Fruit fly (Drosophila melanogaster) whole organism, embryonic: ENCODE data around the gene spn-F.

Experiments
- Atf6 ChIP-seq: fragments of 200-800 bp; sonication (Bioruptor generic); IDR thresholded peaks from 2 replicates; pipeline ENCODE4 v1.3.6; 2022; ENCODE audit warnings: missing biosample characterization, missing genetic modification characterization
- CG10979 ChIP-seq: fragments of 200-800 bp; sonication (Bioruptor generic); optimal IDR thresholded peaks from 2 replicates; lab custom pipeline; 2018; ENCODE audit warnings: missing biosample characterization, mild to moderate bottlenecking, missing genetic modification characterization, moderate library complexity
- CG12769 ChIP-seq: fragments of 200-800 bp; sonication (Bioruptor generic); optimal IDR thresholded peaks from 2 replicates; lab custom pipeline; 2019; ENCODE audit warnings: missing biosample characterization, mild to moderate bottlenecking, missing genetic modification characterization, moderate library complexity
- CG13287 ChIP-seq: fragments of 200-800 bp; sonication (Bioruptor generic); IDR thresholded peaks from 2 replicates; pipeline ENCODE4 v1.3.6; 2022; ENCODE audit warnings: missing biosample characterization, missing genetic modification characterization; ENCODE audit not compliant: partially characterized antibody
- CG13624 ChIP-seq: fragments of 200-800 bp; sonication (Bioruptor generic); optimal IDR thresholded peaks from 2 replicates; lab custom pipeline; 2016; ENCODE audit warnings: missing biosample characterization, missing genetic modification characterization
- CG17912 ChIP-seq: fragments of 200-800 bp; sonication (Bioruptor generic); optimal IDR thresholded peaks from 2 replicates; lab custom pipeline; 2018; ENCODE audit warnings: missing biosample characterization, mild to moderate bottlenecking, missing genetic modification characterization
- CG18764 ChIP-seq: fragments of 200-800 bp; sonication (Bioruptor generic); optimal IDR thresholded peaks from 3 replicates; lab custom pipeline; 2016; ENCODE audit warnings: missing biosample characterization, missing genetic modification characterization
- CG3407 ChIP-seq: fragments of 200-800 bp; sonication (Bioruptor generic); optimal IDR thresholded peaks from 2 replicates; lab custom pipeline; 2018; ENCODE audit warnings: missing biosample characterization, mild to moderate bottlenecking, missing genetic modification characterization
- CG34224 ChIP-seq: fragments of 200-800 bp; sonication (Bioruptor generic); IDR thresholded peaks from 3 replicates; pipeline ENCODE4 v1.3.6; 2022; ENCODE audit warnings: missing biosample characterization, missing genetic modification characterization; ENCODE audit not compliant: partially characterized antibody
- CG3847 ChIP-seq: fragments of 200-800 bp; sonication (Bioruptor generic); IDR thresholded peaks from 2 replicates; pipeline ENCODE4 v1.3.6; 2022; ENCODE audit warnings: missing biosample characterization, missing genetic modification characterization
- CG4282 ChIP-seq: fragments of 200-800 bp; sonication (Bioruptor generic); optimal IDR thresholded peaks from 2 replicates; lab custom pipeline; 2016; ENCODE audit warnings: missing biosample characterization, missing genetic modification characterization
- CG4360 ChIP-seq: fragments of 200-800 bp; sonication (Bioruptor generic); IDR thresholded peaks from 2 replicates; pipeline ENCODE4 v1.3.6; 2022; ENCODE audit warnings: missing biosample characterization, missing genetic modification characterization
- CG7372 ChIP-seq: fragments of 200-800 bp; sonication (Bioruptor generic); IDR thresholded peaks from 2 replicates; pipeline ENCODE4 v1.3.6; 2022; ENCODE audit warnings: missing biosample characterization, missing genetic modification characterization
- CG7928 ChIP-seq: fragments of 200-800 bp; sonication (Bioruptor generic); optimal IDR thresholded peaks from 2 replicates; lab custom pipeline; 2017; ENCODE audit warnings: missing biosample characterization, mild to moderate bottlenecking, missing genetic modification characterization
- CG8281 ChIP-seq: fragments of 200-800 bp; sonication (Bioruptor generic); optimal IDR thresholded peaks from 2 replicates; lab custom pipeline; 2018; ENCODE audit warnings: missing biosample characterization, mild to moderate bottlenecking, missing genetic modification characterization, moderate library complexity
- CG9876 ChIP-seq: fragments of 200-800 bp; sonication (Bioruptor generic); optimal IDR thresholded peaks from 2 replicates; lab custom pipeline; 2016; ENCODE audit warnings: missing biosample characterization, missing genetic modification characterization
- Dll ChIP-seq: fragments of 200-800 bp; sonication (Bioruptor generic); IDR thresholded peaks from 4 replicates; pipeline ENCODE4 v1.3.6; 2022; ENCODE audit warnings: missing biosample characterization, missing genetic modification characterization; ENCODE audit not compliant: partially characterized antibody
- E2f1 ChIP-seq: fragments of 200-800 bp; sonication (Bioruptor generic); IDR thresholded peaks from 2 replicates; pipeline ENCODE4 v1.3.6; 2022; ENCODE audit warnings: missing biosample characterization, missing genetic modification characterization
- Hr39 ChIP-seq: fragments of >200 bp; optimal IDR thresholded peaks from 2 replicates; lab custom pipeline; 2017
- Kr ChIP-seq: fragments of 200-800 bp; sonication (Bioruptor generic); optimal IDR thresholded peaks from 2 replicates; lab custom pipeline; 2017; ENCODE audit warnings: missing biosample characterization, mild to moderate bottlenecking, missing genetic modification characterization
- Lim3 ChIP-seq: fragments of 200-800 bp; sonication (Bioruptor generic); IDR thresholded peaks from 2 replicates; pipeline ENCODE4 v1.3.6; 2022; ENCODE audit warnings: missing biosample characterization, missing genetic modification characterization
- Meics ChIP-seq: fragments of 200-800 bp; sonication (Bioruptor generic); optimal IDR thresholded peaks from 2 replicates; lab custom pipeline; 2017; ENCODE audit warnings: missing biosample characterization, mild to moderate bottlenecking, missing genetic modification characterization
- Mes4 ChIP-seq: fragments of 200-800 bp; sonication (Bioruptor generic); optimal IDR thresholded peaks from 2 replicates; lab custom pipeline; 2016; ENCODE audit warnings: missing biosample characterization, missing genetic modification characterization
- Oaz ChIP-seq: fragments of 200-800 bp; sonication (Bioruptor generic); IDR thresholded peaks from 2 replicates; pipeline ENCODE4 v1.3.6; 2022; ENCODE audit warnings: missing biosample characterization, missing genetic modification characterization
- Scr ChIP-seq: fragments of 200-800 bp; sonication (Bioruptor generic); IDR thresholded peaks from 2 replicates; pipeline ENCODE4 v1.3.6; 2022; ENCODE audit warnings: missing biosample characterization, missing genetic modification characterization; ENCODE audit not compliant: partially characterized antibody
- Tbp ChIP-seq: fragments of >200 bp; optimal IDR thresholded peaks from 2 replicates; lab custom pipeline; 2018; ENCODE audit warnings: missing biosample characterization, missing genetic modification characterization
- bcd ChIP-seq: fragments of 200-800 bp; sonication (Bioruptor generic); optimal IDR thresholded peaks from 2 replicates; lab custom pipeline; 2017; ENCODE audit warnings: missing biosample characterization, mild to moderate bottlenecking, missing genetic modification characterization
- btn ChIP-seq: fragments of 200-800 bp; sonication (Bioruptor generic); optimal IDR thresholded peaks from 2 replicates; lab custom pipeline; 2016; ENCODE audit warnings: missing biosample characterization, missing genetic modification characterization
- cg ChIP-seq: fragments of 200-800 bp; sonication (Bioruptor generic); optimal IDR thresholded peaks from 3 replicates; lab custom pipeline; 2019; ENCODE audit warnings: missing biosample characterization, mild to moderate bottlenecking, missing genetic modification characterization, moderate library complexity
- chif ChIP-seq, 2 experiments: fragments of 200-800 bp; sonication (Bioruptor generic); optimal IDR thresholded peaks; 3 replicates each; lab custom pipeline; 2016; ENCODE audit warnings: missing biosample characterization in 2 of 2, missing genetic modification characterization in 2 of 2
- chm ChIP-seq: fragments of 200-800 bp; sonication (Bioruptor generic); IDR thresholded peaks from 2 replicates; pipeline ENCODE4 v1.3.6; 2022; ENCODE audit warnings: missing biosample characterization, missing genetic modification characterization
- croc ChIP-seq: fragments of 200-800 bp; sonication (Bioruptor generic); conservative IDR thresholded peaks from 3 replicates; pipeline ENCODE4 v1.3.6; 2022; ENCODE audit warnings: missing biosample characterization, missing genetic modification characterization
- crol ChIP-seq: fragments of 200-800 bp; sonication (Bioruptor generic); IDR thresholded peaks from 2 replicates; pipeline ENCODE4 v1.3.6; 2022; ENCODE audit warnings: missing biosample characterization, missing genetic modification characterization
- dimm ChIP-seq: fragments of 200-800 bp; sonication (Bioruptor generic); IDR thresholded peaks from 2 replicates; pipeline ENCODE4 v1.3.6; 2022; ENCODE audit warnings: missing biosample characterization, missing genetic modification characterization
- dmrt11E ChIP-seq: fragments of 200-800 bp; sonication (Bioruptor generic); optimal IDR thresholded peaks from 3 replicates; lab custom pipeline; 2018; ENCODE audit warnings: missing biosample characterization, mild to moderate bottlenecking, missing genetic modification characterization, moderate library complexity
- emc ChIP-seq: fragments of 200-800 bp; sonication (Bioruptor generic); optimal IDR thresholded peaks from 2 replicates; lab custom pipeline; 2016; ENCODE audit warnings: missing biosample characterization, missing genetic modification characterization
- exex ChIP-seq: fragments of 200-800 bp; sonication (Bioruptor generic); optimal IDR thresholded peaks from 4 replicates; lab custom pipeline; 2018; ENCODE audit warnings: missing biosample characterization, mild to moderate bottlenecking, missing genetic modification characterization, moderate library complexity
- gem ChIP-seq: fragments of 200-800 bp; sonication (Bioruptor generic); optimal IDR thresholded peaks from 2 replicates; lab custom pipeline; 2019; ENCODE audit warnings: missing biosample characterization, mild to moderate bottlenecking, missing genetic modification characterization, moderate library complexity
- inv ChIP-seq: fragments of 200-800 bp; sonication (Bioruptor generic); IDR thresholded peaks from 2 replicates; pipeline ENCODE4 v1.3.6; 2022; ENCODE audit warnings: missing biosample characterization, missing genetic modification characterization; ENCODE audit not compliant: partially characterized antibody
- jumu ChIP-seq: fragments of 200-800 bp; sonication (Bioruptor generic); optimal IDR thresholded peaks from 3 replicates; lab custom pipeline; 2016; ENCODE audit warnings: missing biosample characterization, missing genetic modification characterization
- pan ChIP-seq, 4 experiments: fragments of >200 bp in 3 of 4; fragments of 200-800 bp in 1 of 4; sonication (Bioruptor generic) in 1 of 4; optimal IDR thresholded peaks in 3 of 4; IDR thresholded peaks in 1 of 4; 2 replicates each; pipeline versions ENCODE4 v1.3.6 to Lab custom; 2017 to 2022; ENCODE audit warnings: missing biosample characterization in 2 of 4, missing genetic modification characterization in 2 of 4, mixed read lengths in 1 of 4
- pnt ChIP-seq: fragments of 200-800 bp; sonication (Bioruptor generic); optimal IDR thresholded peaks from 3 replicates; lab custom pipeline; 2016; ENCODE audit warnings: missing biosample characterization, missing genetic modification characterization
- row ChIP-seq: fragments of 200-800 bp; sonication (Bioruptor generic); IDR thresholded peaks from 3 replicates; pipeline ENCODE4 v1.3.6; 2022; ENCODE audit warnings: missing biosample characterization, missing genetic modification characterization
- slp2 ChIP-seq: fragments of 200-800 bp; sonication (Bioruptor generic); optimal IDR thresholded peaks from 2 replicates; lab custom pipeline; 2016; ENCODE audit warnings: missing biosample characterization, missing genetic modification characterization
- so ChIP-seq: fragments of 200-800 bp; sonication (Bioruptor generic); IDR thresholded peaks from 3 replicates; pipeline ENCODE4 v1.3.6; 2022; ENCODE audit warnings: missing biosample characterization, missing genetic modification characterization
- sob ChIP-seq: fragments of 200-800 bp; sonication (Bioruptor generic); IDR thresholded peaks from 2 replicates; pipeline ENCODE4 v1.3.6; 2022; ENCODE audit warnings: missing biosample characterization, missing genetic modification characterization
- sr ChIP-seq: fragments of 200-800 bp; sonication (Bioruptor generic); IDR thresholded peaks from 3 replicates; pipeline ENCODE4 v1.3.6; 2022; ENCODE audit warnings: missing biosample characterization, missing genetic modification characterization
- tx ChIP-seq: fragments of 200-800 bp; sonication (Bioruptor generic); optimal IDR thresholded peaks from 2 replicates; lab custom pipeline; 2016; ENCODE audit warnings: missing biosample characterization, missing genetic modification characterization
- wek ChIP-seq: fragments of 200-800 bp; sonication (Bioruptor generic); optimal IDR thresholded peaks from 3 replicates; lab custom pipeline; 2018; ENCODE audit warnings: missing biosample characterization, mild to moderate bottlenecking, missing genetic modification characterization, moderate library complexity
- zen2 ChIP-seq: fragments of 200-800 bp; sonication (Bioruptor generic); IDR thresholded peaks from 3 replicates; pipeline ENCODE4 v1.3.6; 2022; ENCODE audit warnings: missing biosample characterization, missing genetic modification characterization; ENCODE audit not compliant: partially characterized antibody

The spn-F gene

DNA sequence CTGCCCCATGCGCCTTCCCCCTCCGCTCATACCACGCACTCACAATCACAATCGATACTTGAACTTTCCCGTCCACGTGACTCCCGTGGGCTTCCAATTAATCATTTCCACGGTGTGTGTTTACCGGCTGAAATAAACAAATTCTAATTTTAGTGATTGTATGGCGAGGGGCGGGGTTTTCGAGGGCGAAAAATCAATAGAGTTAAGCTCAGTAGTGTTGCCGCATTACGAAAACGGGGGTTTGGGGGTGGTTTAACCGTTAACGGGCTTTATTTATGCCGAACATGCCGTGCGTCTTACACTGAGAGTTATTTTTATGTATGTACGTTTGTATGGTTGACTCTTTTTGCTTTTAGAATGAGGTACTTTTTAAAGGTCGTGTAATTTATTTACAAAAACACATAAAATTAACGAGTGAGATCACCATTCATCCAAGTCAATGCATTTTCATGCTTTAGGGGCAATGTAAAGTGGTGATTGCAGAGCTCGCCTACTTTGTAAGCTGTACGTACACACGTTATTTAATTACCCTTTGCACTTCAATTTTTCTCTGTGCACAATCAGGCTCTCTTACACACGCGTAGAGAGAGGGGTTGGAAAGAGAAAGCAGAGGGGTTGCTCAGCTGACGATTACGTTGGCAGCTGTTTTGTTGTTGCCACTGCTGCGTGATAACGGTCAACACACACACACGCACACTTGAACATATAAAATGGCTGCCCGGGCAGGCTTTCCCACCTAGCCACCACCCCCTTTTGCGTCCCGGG, 32.6 kb upstream of the spn-F start (continued):
- TF ChIP-seq gem (tag; lab: Kevin White, UChicago) (peak; percentile 93), sob (GFP tag; lab: Robert Waterston, UW) (no peak), CG13287 (GFP tag; lab: Robert Waterston, UW) (no peak), chm (GFP tag; lab: Robert Waterston, UW) (no peak), CG12769 (tag; lab: Kevin White, UChicago) (peak; percentile 90), Dll (GFP tag; lab: Robert Waterston, UW) (no peak), Atf6 (GFP tag; lab: Robert Waterston, UW) (no peak), chif (GFP tag; optimal IDR thresholded peaks at IDR 0.05; lab: Kevin White, UChicago) (peak; percentile 67 to 87), row (GFP tag; lab: Robert Waterston, UW) (no peak), pnt (GFP tag; lab: Kevin White, UChicago) (peak; percentile 83), wek (GFP tag; lab: Kevin White, UChicago) (peak; percentile 62), exex (tag; lab: Kevin White, UChicago) (peak; percentile 67), CG3847 (GFP tag; lab: Robert Waterston, UW) (no peak), CG13624 (peak; percentile 89), Hr39 (lab: Kevin White, UChicago) (no peak), dmrt11E (tag; lab: Kevin White, UChicago) (peak; percentile 85), jumu (GFP tag; lab: Kevin White, UChicago) (peak; percentile 78), CG34224 (GFP tag; lab: Robert Waterston, UW) (no peak), tx (peak; percentile 79), E2f1 (GFP tag; lab: Robert Waterston, UW) (no peak), Kr (no peak), Scr (GFP tag; lab: Robert Waterston, UW) (no peak), CG8281 (peak; percentile 59), emc (peak; percentile 77), CG7372 (GFP tag; lab: Robert Waterston, UW) (no peak), btn (GFP tag; lab: Kevin White, UChicago) (peak; percentile 35), CG9876 (GFP tag; lab: Kevin White, UChicago) (peak; percentile 63), cg (GFP tag; lab: Kevin White, UChicago) (peak; percentile 56), zen2 (GFP tag; lab: Robert Waterston, UW) (no peak), pan (optimal IDR thresholded peaks at IDR 0.05; lab: Kevin White, UChicago) (no peak), pan (GFP tag; optimal IDR thresholded peaks at IDR 0.05 in 1 of 2, IDR thresholded peaks at IDR 0.05 in 1 of 2) (no peak), Tbp (GFP tag; lab: Kevin White, UChicago) (no peak), so (no peak), Meics (peak; percentile 89), CG3407 (GFP tag; lab: Kevin White, UChicago) (peak; percentile 73), croc (GFP tag; lab: Robert Waterston, UW) (peak; percentile 56; the same call in 2 of the 3 replicates), CG4282 (GFP tag; lab: Kevin White, UChicago) (peak; percentile 44), slp2 (peak; percentile 86), crol (GFP tag; lab: Robert Waterston, UW) (peak; percentile 82; the same call in 1 of the 2 replicates), bcd (peak; percentile 85), CG10979 (tag; lab: Kevin White, UChicago) (peak; percentile 83), CG17912 (GFP tag; lab: Kevin White, UChicago) (peak; percentile 60), Oaz (GFP tag; lab: Robert Waterston, UW) (no peak), inv (GFP tag; lab: Robert Waterston, UW) (no peak), Lim3 (GFP tag; lab: Robert Waterston, UW) (no peak), CG7928 (GFP tag; lab: Kevin White, UChicago) (peak; percentile 50), Mes4 (GFP tag; lab: Kevin White, UChicago) (peak; percentile 82), dimm (GFP tag; lab: Robert Waterston, UW) (no peak), CG4360 (GFP tag; lab: Robert Waterston, UW) (no peak), CG18764 (GFP tag; lab: Kevin White, UChicago) (peak; percentile 71), sr (GFP tag; lab: Robert Waterston, UW) (no peak)
